Worm (Caenorhabditis elegans) whole organism, L1 larva: ENCODE results near the gene C05C10.2.

Source experiments
- elt-3 ChIP-seq, 6 experiments: fragments of 150-350 bp in 1 of 6; sonication (generic microtip); optimal IDR thresholded peaks; 2 replicates each; lab custom pipeline; 2017 to 2018; ENCODE audit warnings: missing biosample characterization in 6 of 6, missing genetic modification characterization in 6 of 6, inconsistent platforms in 1 of 6
- fkh-10 ChIP-seq: sonication (generic microtip); optimal IDR thresholded peaks from 2 replicates; lab custom pipeline; 2017; ENCODE audit warnings: missing biosample characterization, missing genetic modification reagents, missing genetic modification characterization
- isw-1 ChIP-seq: fragments of 200-800 bp; sonication (Bioruptor generic); IDR thresholded peaks from 2 replicates; pipeline ENCODE4 v1.3.6; 2022; ENCODE audit warnings: missing genetic modification characterization, missing compliant biosample characterization
- lin-39 ChIP-seq: fragments of 150-350 bp; optimal IDR thresholded peaks from 2 replicates; lab custom pipeline; 2014; ENCODE audit warnings: missing biosample characterization, missing genetic modification reagents, missing genetic modification characterization
- lir-3 ChIP-seq: sonication (generic microtip); optimal IDR thresholded peaks from 2 replicates; lab custom pipeline; 2016; ENCODE audit warnings: mild to moderate bottlenecking, missing genetic modification characterization, moderate library complexity, missing compliant biosample characterization; ENCODE audit not compliant: poor library complexity
- nhr-237 ChIP-seq: fragments of 150-350 bp; optimal IDR thresholded peaks from 2 replicates; lab custom pipeline; 2014; ENCODE audit warnings: missing biosample characterization, missing genetic modification characterization
- nhr-76 ChIP-seq: sonication (generic microtip); optimal IDR thresholded peaks from 2 replicates; lab custom pipeline; 2017; ENCODE audit warnings: missing biosample characterization, missing genetic modification characterization
- nhr-77 ChIP-seq: fragments of 150-350 bp; optimal IDR thresholded peaks from 2 replicates; lab custom pipeline; 2014; ENCODE audit warnings: missing biosample characterization, missing genetic modification characterization
- xbp-1 ChIP-seq: sonication (generic microtip); optimal IDR thresholded peaks from 2 replicates; lab custom pipeline; 2016; ENCODE audit warnings: missing genetic modification characterization, missing compliant biosample characterization
- zag-1 ChIP-seq: fragments of 150-350 bp; optimal IDR thresholded peaks from 2 replicates; lab custom pipeline; 2014; ENCODE audit warnings: missing biosample characterization, missing genetic modification characterization

DNA sequence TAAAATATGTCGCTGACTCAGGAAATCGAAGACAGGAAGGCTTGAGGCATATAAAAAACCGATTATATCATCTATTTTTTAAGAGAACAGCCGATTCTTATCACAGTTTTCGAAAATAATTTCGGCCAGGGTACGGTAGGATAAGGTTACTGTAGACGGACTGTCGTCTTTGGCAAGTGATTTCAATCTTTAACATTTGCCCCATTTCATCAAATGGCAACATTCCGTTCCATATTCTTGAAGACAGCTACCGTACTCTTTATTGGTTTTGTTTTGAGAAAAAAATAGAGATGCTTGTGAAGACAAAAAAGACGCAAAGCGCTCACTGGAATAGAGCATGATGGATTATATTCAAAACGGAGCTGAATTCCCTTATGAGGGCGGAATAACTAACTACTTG, 23.3 kb upstream of the C05C10.2 start:
- TF ChIP-seq elt-3 (tag; optimal IDR thresholded peaks at IDR 0.05; lab: Kevin White, UChicago) = no peak
- TF ChIP-seq xbp-1 (tag; lab: Kevin White, UChicago) = no peak
- no peak for TF ChIP-seq fkh-10 (GFP tag; lab: Kevin White, UChicago)
- TF ChIP-seq nhr-76 (tag; lab: Kevin White, UChicago) = no peak
- TF ChIP-seq nhr-237 (tag; lab: Kevin White, UChicago) = no peak
- TF ChIP-seq lir-3 (tag; lab: Kevin White, UChicago) = no peak
- TF ChIP-seq lin-39 (tag; lab: Kevin White, UChicago) = no peak
- TF ChIP-seq zag-1 (tag; lab: Kevin White, UChicago) = no peak
- TF ChIP-seq nhr-77 (tag; lab: Kevin White, UChicago) = no peak
- TF ChIP-seq isw-1 (GFP tag; lab: Robert Waterston, UW) = no peak
